Fruit fly (Drosophila melanogaster) S2 (cell line): Measurements from ENCODE around the gene TotM.

Source experiments
- CG8478 ChIP-seq: fragments of >200 bp; optimal IDR thresholded peaks from 2 replicates; lab custom pipeline; 2018
- CTCF ChIP-seq, 2 experiments: fragments of >200 bp; optimal IDR thresholded peaks; 2 replicates each; lab custom pipeline; 2018

dm6 chr2L:5367983-5368382, 38.3 kb downstream of the TotM start:
- TF ChIP-seq CG8478 (lab: Kevin White, UChicago) (no peak), CTCF (optimal IDR thresholded peaks at IDR 0.05; lab: Kevin White, UChicago) (no peak)
